Fruit fly (Drosophila melanogaster): ENCODE data around the gene RpS5a.

Gene RpS5a

DNA sequence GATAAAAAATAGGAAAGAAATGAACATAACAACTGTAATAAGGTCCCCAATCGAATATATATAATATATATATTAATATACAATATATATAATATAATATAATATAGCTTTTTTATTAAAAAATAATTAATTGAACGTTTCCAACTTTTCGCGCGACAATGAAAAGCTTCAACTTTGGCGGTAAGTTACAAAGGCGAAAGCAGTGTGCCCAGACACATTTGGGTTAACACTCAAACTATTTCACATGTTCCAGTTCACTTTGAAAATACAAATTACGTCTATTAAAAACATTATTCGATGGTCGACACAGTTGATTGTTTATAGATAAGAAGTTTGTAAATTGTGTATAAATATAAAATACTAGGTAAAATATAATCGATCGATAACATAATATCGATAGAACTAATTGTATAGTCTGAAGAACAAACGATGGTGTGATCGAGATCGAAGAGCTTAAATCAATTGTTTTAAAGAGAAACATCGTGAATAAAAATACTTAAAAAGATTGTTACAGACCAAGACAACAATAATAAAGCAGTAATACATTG lies 41.8 kb downstream of the RpS5a start (continued):
- TF ChIP-seq her (GFP tag; optimal IDR thresholded peaks at IDR 0.05) (no peak), tap (tag; optimal IDR thresholded peaks at IDR 0.05) (no peak), CG18262 (tag; optimal IDR thresholded peaks at IDR 0.05) (no peak), Hmx (GFP tag; optimal IDR thresholded peaks at IDR 0.05) (no peak), bowl (GFP tag; IDR thresholded peaks at IDR 0.05) (no peak), CG16813 (GFP tag; IDR thresholded peaks at IDR 0.05; ENCODE audit: partially characterized antibody) (peak; percentile 61), dm (GFP tag; optimal IDR thresholded peaks at IDR 0.05) (no peak), gce (GFP tag; IDR thresholded peaks at IDR 0.05) (no peak), ERR (GFP tag; optimal IDR thresholded peaks at IDR 0.05) (no peak), scrt (GFP tag; optimal IDR thresholded peaks at IDR 0.05) (no peak), abd-A (tag; optimal IDR thresholded peaks at IDR 0.05) (no peak), Deaf1 (tag; optimal IDR thresholded peaks at IDR 0.05) (no peak), ap (GFP tag; IDR thresholded peaks at IDR 0.05) (no peak), ssp (GFP tag; IDR thresholded peaks at IDR 0.05) (no peak), dimm (GFP tag; IDR thresholded peaks at IDR 0.05) (no peak), fd96Cb (tag; optimal IDR thresholded peaks at IDR 0.05) (no peak), gro (GFP tag; optimal IDR thresholded peaks at IDR 0.05) (no peak), Dad (GFP tag; optimal IDR thresholded peaks at IDR 0.05) (no peak), CG9727 (GFP tag; optimal IDR thresholded peaks at IDR 0.05) (no peak), CG8388 (GFP tag; optimal IDR thresholded peaks at IDR 0.05) (no peak), CG9817 (tag; optimal IDR thresholded peaks at IDR 0.05) (no peak), zfh1 (GFP tag; IDR thresholded peaks at IDR 0.05) (no peak), hb (GFP tag; IDR thresholded peaks at IDR 0.05; ENCODE audit: partially characterized antibody) (peak; percentile 35; the same call in 1 of the 3 replicates), ATbp (GFP tag; optimal IDR thresholded peaks at IDR 0.05) (no peak), nerfin-1 (tag; optimal IDR thresholded peaks at IDR 0.05) (no peak), tgo (GFP tag; IDR thresholded peaks at IDR 0.05) (no peak), Fer3 (tag; optimal IDR thresholded peaks at IDR 0.05) (no peak), wor (GFP tag; IDR thresholded peaks at IDR 0.05) (no peak), grn (GFP tag; optimal IDR thresholded peaks at IDR 0.05) (no peak), hbn (GFP tag; IDR thresholded peaks at IDR 0.05; ENCODE audit: partially characterized antibody) (peak; percentile 30), stwl (tag; optimal IDR thresholded peaks at IDR 0.05) (peak; percentile 55), Opbp (GFP tag; IDR thresholded peaks at IDR 0.05; ENCODE audit: partially characterized antibody) (peak; percentile 53; the same call in 2 of the 3 replicates), dati (GFP tag; IDR thresholded peaks at IDR 0.05) (no peak), CG17802 (tag; optimal IDR thresholded peaks at IDR 0.05) (no peak), nom (GFP tag; optimal IDR thresholded peaks at IDR 0.05) (no peak), chn (GFP tag; optimal IDR thresholded peaks at IDR 0.05) (no peak), Dref (GFP tag; IDR thresholded peaks at IDR 0.05) (peak; percentile 57), gsb (GFP tag; IDR thresholded peaks at IDR 0.05) (no peak), cg (GFP tag; optimal IDR thresholded peaks at IDR 0.05) (no peak), Fer1 (GFP tag; optimal IDR thresholded peaks at IDR 0.05) (no peak), HLH4C (GFP tag; IDR thresholded peaks at IDR 0.05; ENCODE audit: partially characterized antibody) (peak; percentile 40; the same call in 2 of the 3 replicates), nerfin-2 (GFP tag; IDR thresholded peaks at IDR 0.05; ENCODE audit: partially characterized antibody) (no peak), C15 (GFP tag; IDR thresholded peaks at IDR 0.05) (no peak), Max (GFP tag; optimal IDR thresholded peaks at IDR 0.05) (no peak), CG1647 (GFP tag; optimal IDR thresholded peaks at IDR 0.05) (no peak), crc (GFP tag; optimal IDR thresholded peaks at IDR 0.05) (no peak), h (optimal IDR thresholded peaks at IDR 0.05) (no peak), luna (GFP tag; optimal IDR thresholded peaks at IDR 0.05) (no peak), E2f2 (GFP tag; IDR thresholded peaks at IDR 0.05) (peak; percentile 73), tx (GFP tag; optimal IDR thresholded peaks at IDR 0.05) (no peak), vvl (GFP tag; IDR thresholded peaks at IDR 0.05) (no peak)

Data from whole organism, embryonic.